Worm (Caenorhabditis elegans): ENCODE measurements around the gene sahd-1.

The sahd-1 gene

DNA sequence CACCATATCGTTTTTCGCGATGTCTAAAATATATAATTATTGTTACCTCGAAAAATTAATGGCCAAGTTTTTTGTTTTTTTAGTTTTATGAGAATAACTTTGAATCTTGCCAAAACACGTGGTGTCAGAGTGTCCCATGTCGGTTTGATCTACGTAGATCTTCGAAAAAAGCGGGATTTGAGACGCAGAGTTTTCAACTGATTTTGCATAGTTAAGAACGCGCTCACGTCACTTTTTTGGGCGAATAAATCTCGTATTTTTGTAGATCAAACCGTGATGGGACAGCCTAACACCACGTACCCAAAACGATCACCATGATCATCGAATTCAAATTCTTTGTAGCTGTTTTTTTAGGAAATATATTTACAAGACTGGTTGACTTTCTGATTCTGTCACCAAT, 17.2 kb downstream of the sahd-1 start:
- TF ChIP-seq unc-120 (tag; optimal IDR thresholded peaks at IDR 0.05; ENCODE audit: poor library complexity, severe bottlenecking) (no peak), nhr-28 (tag; optimal IDR thresholded peaks at IDR 0.05) (no peak), mls-2 (tag; optimal IDR thresholded peaks at IDR 0.05) (no peak), ceh-83 (GFP tag; optimal IDR thresholded peaks at IDR 0.05) (no peak), elt-1 (tag; optimal IDR thresholded peaks at IDR 0.05; ENCODE audit: borderline replicate concordance, insufficient read depth) (no peak), hlh-1 (tag; optimal IDR thresholded peaks at IDR 0.05) (no peak), bed-3 (GFP tag; optimal IDR thresholded peaks at IDR 0.05) (no peak), nhr-237 (tag; optimal IDR thresholded peaks at IDR 0.05) (no peak), nhr-12 (tag; optimal IDR thresholded peaks at IDR 0.05) (no peak), tbx-8 (GFP tag; optimal IDR thresholded peaks at IDR 0.05) (no peak), cnd-1 (tag; optimal IDR thresholded peaks at IDR 0.05) (no peak), blmp-1 (tag; optimal IDR thresholded peaks at IDR 0.05) (no peak), mep-1 (tag; optimal IDR thresholded peaks at IDR 0.05) (no peak)

DNA sequence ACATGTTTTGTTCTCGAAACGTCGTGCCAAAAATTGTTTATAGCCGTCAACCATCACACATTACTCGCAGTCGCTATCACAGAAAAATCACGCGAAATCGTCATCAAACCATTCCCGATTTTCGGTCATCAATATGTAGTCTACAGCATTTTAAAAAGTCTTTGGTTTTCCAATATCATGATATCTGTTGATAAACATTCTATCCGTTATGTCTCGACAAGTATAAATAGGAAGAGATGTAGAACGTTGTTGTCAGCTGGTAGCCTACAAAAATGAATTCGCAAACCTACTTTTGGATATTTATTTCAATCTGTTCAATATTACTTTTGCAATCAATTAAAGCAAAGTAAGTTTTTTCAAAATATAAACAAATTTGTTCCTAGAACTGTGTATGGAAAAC, 18.4 kb downstream of the sahd-1 start, which contains the start of gene F12A10.1:
TSS of gene F12A10.1 (plus strand) at position 166 of the 400 bp plus-strand sequence.
- TF ChIP-seq tbx-8 (GFP tag; optimal IDR thresholded peaks at IDR 0.05) (no peak), elt-1 (tag; optimal IDR thresholded peaks at IDR 0.05; ENCODE audit: borderline replicate concordance, insufficient read depth) (no peak), unc-62 (GFP tag; optimal IDR thresholded peaks at IDR 0.05) (no peak), mls-2 (tag; optimal IDR thresholded peaks at IDR 0.05) (no peak), ceh-43 (GFP tag; optimal IDR thresholded peaks at IDR 0.05) (no peak), ces-1 (GFP tag; optimal IDR thresholded peaks at IDR 0.05) (no peak), unc-39 (tag; optimal IDR thresholded peaks at IDR 0.05) (no peak), ztf-11 (tag; optimal IDR thresholded peaks at IDR 0.05) (no peak), M03D4.4 (tag; optimal IDR thresholded peaks at IDR 0.05) (no peak), ceh-39 (tag; optimal IDR thresholded peaks at IDR 0.05) (no peak), nhr-76 (tag; optimal IDR thresholded peaks at IDR 0.05) (no peak), snpc-4 (tag; optimal IDR thresholded peaks at IDR 0.05) (no peak), cnd-1 (tag; optimal IDR thresholded peaks at IDR 0.05) (no peak), bed-3 (GFP tag; optimal IDR thresholded peaks at IDR 0.05) (no peak)

DNA sequence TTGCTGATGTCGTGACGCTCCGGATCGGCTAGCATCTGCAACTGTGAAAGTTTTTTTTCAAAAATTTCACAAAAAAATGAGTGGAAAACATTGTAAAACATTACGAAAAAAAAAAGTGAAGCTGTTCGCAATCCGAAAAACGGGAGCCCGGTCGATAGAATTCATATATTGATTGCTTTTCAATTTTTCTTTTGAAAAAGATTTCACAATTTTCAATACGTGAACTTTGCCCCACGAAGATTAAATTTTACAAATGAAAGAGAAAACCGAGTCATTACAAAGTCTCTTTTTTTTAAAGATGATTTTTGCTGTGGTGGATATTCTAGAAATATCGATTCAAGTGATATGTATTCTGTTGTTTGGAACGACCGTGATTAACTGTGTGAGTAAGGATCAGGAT, 20.3 kb downstream of the sahd-1 start, which contains the start of gene F12A10.6:
TSS of gene F12A10.6 (minus strand) at position 101 of the 400 bp plus-strand sequence.
- TF ChIP-seq tbx-8 (GFP tag; optimal IDR thresholded peaks at IDR 0.05), result no peak
- TF ChIP-seq ceh-83 (GFP tag; optimal IDR thresholded peaks at IDR 0.05), result no peak
- no peak for TF ChIP-seq nhr-28 (tag; optimal IDR thresholded peaks at IDR 0.05)
- TF ChIP-seq sptf-1 (tag; optimal IDR thresholded peaks at IDR 0.05), result no peak

DNA sequence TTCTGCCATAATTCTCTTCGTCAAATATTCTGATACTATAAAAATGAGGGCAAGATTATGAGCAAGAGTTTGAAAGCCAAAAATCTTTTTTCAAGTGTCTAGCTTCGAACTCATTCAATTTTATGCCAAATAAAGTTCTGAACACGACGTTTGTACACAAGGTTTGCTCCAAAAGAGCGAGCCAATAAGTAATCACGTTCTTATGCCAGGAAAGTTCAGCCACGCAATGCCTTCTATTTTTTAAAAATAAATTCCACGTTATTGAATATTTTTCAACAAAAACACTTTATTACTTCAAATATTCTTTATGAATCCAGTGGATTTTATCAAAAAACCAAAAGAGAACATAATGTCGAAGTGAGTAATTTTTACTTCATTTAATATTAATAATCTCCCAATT, 26.9 kb downstream of the sahd-1 start, which contains the start of gene nep-5:
TSS of gene nep-5 (plus strand) at position 301 of the 400 bp plus-strand sequence.
- no peak for TF ChIP-seq snpc-4 (tag; optimal IDR thresholded peaks at IDR 0.05)
- no peak for TF ChIP-seq ceh-39 (tag; optimal IDR thresholded peaks at IDR 0.05)

DNA sequence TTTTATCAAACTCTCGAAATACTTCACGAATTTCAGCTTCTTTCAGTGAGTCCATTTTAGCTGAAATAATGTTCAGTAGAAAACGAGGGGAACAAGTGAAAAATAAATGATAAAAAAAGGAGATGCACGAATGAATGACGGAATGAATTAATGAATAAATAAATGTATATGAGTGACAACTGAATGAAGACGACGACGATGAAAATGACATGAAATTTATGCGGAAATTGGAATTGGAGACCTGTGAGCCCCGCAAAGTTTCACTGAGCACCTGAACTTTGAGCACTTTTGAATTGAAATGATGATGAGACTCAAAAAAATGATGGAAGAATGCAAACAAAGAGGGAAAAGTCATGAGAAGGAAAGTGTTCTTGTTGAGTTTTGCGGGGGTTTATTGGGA, 32.8 kb downstream of the sahd-1 start, which contains the start of gene cal-8:
TSS of gene cal-8 (minus strand) at position 60 of the 400 bp plus-strand sequence.
- TF ChIP-seq cnd-1 (tag; optimal IDR thresholded peaks at IDR 0.05), result no peak
- TF ChIP-seq nhr-2 (tag; optimal IDR thresholded peaks at IDR 0.05), result no peak
- TF ChIP-seq mab-5 (tag; optimal IDR thresholded peaks at IDR 0.05), result no peak
- no peak for TF ChIP-seq ceh-39 (tag; optimal IDR thresholded peaks at IDR 0.05)
- TF ChIP-seq M03D4.4 (tag; optimal IDR thresholded peaks at IDR 0.05), result no peak
- no peak for TF ChIP-seq unc-39 (tag; optimal IDR thresholded peaks at IDR 0.05)
- no peak for TF ChIP-seq tbx-8 (GFP tag; optimal IDR thresholded peaks at IDR 0.05)
- TF ChIP-seq lsy-2 (tag; optimal IDR thresholded peaks at IDR 0.05), result no peak
- TF ChIP-seq sptf-1 (tag; optimal IDR thresholded peaks at IDR 0.05), result no peak
- no peak for TF ChIP-seq pha-4 (tag; optimal IDR thresholded peaks at IDR 0.05)
- TF ChIP-seq ceh-43 (GFP tag; optimal IDR thresholded peaks at IDR 0.05), result no peak
- no peak for TF ChIP-seq blmp-1 (tag; optimal IDR thresholded peaks at IDR 0.05)
- no peak for TF ChIP-seq snpc-4 (tag; optimal IDR thresholded peaks at IDR 0.05)
- no peak for TF ChIP-seq nhr-12 (tag; optimal IDR thresholded peaks at IDR 0.05)

ce11 chrII:5478318-5478717, 36.4 kb downstream of the sahd-1 start, which contains the start of gene F56D1.1:
Gene F56D1.1 (plus strand): TSS chrII:5478618.
- no peak for TF ChIP-seq unc-120 (tag; optimal IDR thresholded peaks at IDR 0.05; ENCODE audit: poor library complexity, severe bottlenecking)
- TF ChIP-seq pha-4 (tag; optimal IDR thresholded peaks at IDR 0.05), result no peak
- TF ChIP-seq nhr-12 (tag; optimal IDR thresholded peaks at IDR 0.05), result no peak
- TF ChIP-seq lin-32 (GFP tag; optimal IDR thresholded peaks at IDR 0.05), result no peak
- no peak for TF ChIP-seq elt-3 (tag; optimal IDR thresholded peaks at IDR 0.05)
- TF ChIP-seq unc-62 (GFP tag; optimal IDR thresholded peaks at IDR 0.05), result no peak
- TF ChIP-seq nhr-237 (tag; optimal IDR thresholded peaks at IDR 0.05), result no peak
- TF ChIP-seq lsy-2 (tag; optimal IDR thresholded peaks at IDR 0.05), result no peak
- no peak for TF ChIP-seq elt-1 (tag; optimal IDR thresholded peaks at IDR 0.05; ENCODE audit: borderline replicate concordance, insufficient read depth)
- TF ChIP-seq ztf-11 (tag; optimal IDR thresholded peaks at IDR 0.05), result no peak
- TF ChIP-seq mls-2 (tag; optimal IDR thresholded peaks at IDR 0.05), result no peak
- TF ChIP-seq ceh-83 (GFP tag; optimal IDR thresholded peaks at IDR 0.05), result no peak
- no peak for TF ChIP-seq blmp-1 (tag; optimal IDR thresholded peaks at IDR 0.05)
- TF ChIP-seq unc-39 (tag; optimal IDR thresholded peaks at IDR 0.05), result no peak
- no peak for TF ChIP-seq zip-8 (tag; optimal IDR thresholded peaks at IDR 0.05)
- TF ChIP-seq M03D4.4 (tag; optimal IDR thresholded peaks at IDR 0.05), result no peak
- TF ChIP-seq hlh-1 (tag; optimal IDR thresholded peaks at IDR 0.05), result no peak
- no peak for TF ChIP-seq nhr-76 (tag; optimal IDR thresholded peaks at IDR 0.05)
